Fruit fly (Drosophila melanogaster) whole organism, wandering third instar larva: ENCODE data around the gene Acn.

ENCODE experiments used
- Abd-B ChIP-seq: fragments of >200 bp; optimal IDR thresholded peaks from 2 replicates; lab custom pipeline; 2017; ENCODE audit warnings: missing biosample characterization, missing genetic modification characterization
- Dfd ChIP-seq: fragments of >200 bp; optimal IDR thresholded peaks from 2 replicates; lab custom pipeline; 2017; ENCODE audit warnings: missing biosample characterization, missing genetic modification characterization
- Hr78 ChIP-seq: fragments of >200 bp; optimal IDR thresholded peaks from 2 replicates; lab custom pipeline; 2017; ENCODE audit warnings: missing biosample characterization, missing genetic modification characterization
- dmrt93B ChIP-seq: fragments of 200-800 bp; sonication (Bioruptor generic); optimal IDR thresholded peaks from 2 replicates; lab custom pipeline; 2018; ENCODE audit warnings: missing biosample characterization, mild to moderate bottlenecking, missing genetic modification characterization
- lola ChIP-seq: fragments of >200 bp; optimal IDR thresholded peaks from 2 replicates; lab custom pipeline; 2017; ENCODE audit warnings: missing biosample characterization, missing genetic modification characterization
- pan ChIP-seq: fragments of >200 bp; optimal IDR thresholded peaks from 2 replicates; lab custom pipeline; 2017
- sage ChIP-seq: fragments of 200-800 bp; sonication (Bioruptor generic); optimal IDR thresholded peaks from 2 replicates; lab custom pipeline; 2016; ENCODE audit warnings: missing biosample characterization, mild to moderate bottlenecking, missing genetic modification characterization
- tai ChIP-seq: sonication (Bioruptor generic); optimal IDR thresholded peaks from 2 replicates; lab custom pipeline; 2016; ENCODE audit warnings: missing biosample characterization, missing genetic modification characterization
- usp ChIP-seq: fragments of >200 bp; optimal IDR thresholded peaks from 2 replicates; lab custom pipeline; 2017; ENCODE audit warnings: missing biosample characterization, missing genetic modification characterization

DNA sequence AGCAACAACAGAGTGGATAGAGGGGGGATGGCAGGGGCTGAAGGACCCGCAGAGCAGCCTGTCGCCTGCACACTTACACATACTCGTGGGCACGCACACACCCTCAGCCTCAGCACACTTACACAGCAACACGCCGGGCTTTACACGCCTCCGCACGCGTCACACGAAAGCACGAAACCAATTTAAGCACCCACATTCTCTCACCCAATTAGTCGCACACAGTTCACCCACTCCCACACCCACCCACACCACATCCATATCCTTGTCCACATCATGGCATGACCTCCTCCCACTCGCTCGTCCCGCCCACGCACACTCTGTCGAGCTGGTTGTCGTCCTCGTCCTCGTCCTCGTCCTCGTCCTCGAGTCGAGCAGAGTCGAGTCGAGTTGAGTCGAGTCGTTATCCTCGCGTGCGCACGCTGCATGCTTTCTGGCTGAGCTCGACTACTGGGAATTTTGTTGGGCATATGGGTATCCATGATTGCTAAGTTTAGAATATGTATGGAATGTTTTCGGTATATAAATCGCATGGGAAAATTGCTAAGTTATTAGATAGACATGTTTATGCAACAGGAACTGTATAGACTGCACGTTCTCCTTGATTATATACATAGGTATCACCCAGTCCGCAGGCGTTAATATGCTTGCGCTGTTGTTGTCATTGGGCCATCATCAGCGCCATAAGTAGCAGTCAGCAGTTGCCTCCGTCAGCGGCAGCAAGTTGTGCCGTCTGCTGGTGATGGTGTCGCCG, 33.1 kb upstream of the Acn start:
- TF ChIP-seq dmrt93B (GFP tag; lab: Kevin White, UChicago) = peak; percentile 52
- TF ChIP-seq sage = no peak
- no peak for TF ChIP-seq pan (lab: Kevin White, UChicago)
- no peak for TF ChIP-seq Hr78 (GFP tag; lab: Kevin White, UChicago)
- no peak for TF ChIP-seq usp
- no peak for TF ChIP-seq lola (GFP tag; lab: Kevin White, UChicago)
- TF ChIP-seq Abd-B = no peak
- TF ChIP-seq tai (GFP tag; lab: Kevin White, UChicago) = no peak
- no peak for TF ChIP-seq Dfd
